Worm (Caenorhabditis elegans) whole organism, early embryonic: ENCODE results near the gene fnta-1.

Source experiments
- aly-1 ChIP-seq: sonication (generic microtip); optimal IDR thresholded peaks from 2 replicates; lab custom pipeline; 2016; ENCODE audit warnings: missing genetic modification characterization, missing compliant biosample characterization
- ama-1 ChIP-seq: fragments of 150-350 bp; optimal IDR thresholded peaks from 2 replicates; lab custom pipeline; 2014
- ceh-36 ChIP-seq: sonication (generic microtip); optimal IDR thresholded peaks from 2 replicates; lab custom pipeline; 2016; ENCODE audit warnings: missing genetic modification characterization, inconsistent platforms, missing compliant biosample characterization

ce11 chrIV:259142-259541 lies 19.0 kb upstream of the fnta-1 start, which contains the start of gene dpy-9:
- no peak for TF ChIP-seq ama-1 (lab: Kevin White, UChicago)
- TF ChIP-seq aly-1, result no peak
- no peak for TF ChIP-seq ceh-36 (tag; lab: Kevin White, UChicago)
